Worm (Caenorhabditis elegans) whole organism, young adult: ENCODE results near the gene Y43F4A.1.

ENCODE experiments used
- F49E8.2 ChIP-seq: sonication (generic microtip); optimal IDR thresholded peaks from 3 replicates; lab custom pipeline; 2017; ENCODE audit warnings: missing genetic modification characterization, mild to moderate bottlenecking, missing compliant biosample characterization, antibody characterized with exemption, moderate library complexity; ENCODE audit not compliant: insufficient read depth
- lsl-1 ChIP-seq: fragments of 200-800 bp; sonication (Bioruptor generic); optimal IDR thresholded peaks from 2 replicates; lab custom pipeline; 2018; ENCODE audit warnings: mild to moderate bottlenecking, missing genetic modification characterization, moderate library complexity, missing compliant biosample characterization
- rcor-1 ChIP-seq: fragments of 200-800 bp; sonication (Bioruptor generic); IDR thresholded peaks from 2 replicates; pipeline ENCODE4 v1.3.6; 2022; ENCODE audit warnings: missing genetic modification reagents, missing genetic modification characterization, missing compliant biosample characterization
- sea-2 ChIP-seq: fragments of 200-800 bp; sonication (Bioruptor generic); IDR thresholded peaks from 2 replicates; pipeline ENCODE4 v1.3.6; 2022; ENCODE audit warnings: missing genetic modification characterization, missing compliant biosample characterization

DNA sequence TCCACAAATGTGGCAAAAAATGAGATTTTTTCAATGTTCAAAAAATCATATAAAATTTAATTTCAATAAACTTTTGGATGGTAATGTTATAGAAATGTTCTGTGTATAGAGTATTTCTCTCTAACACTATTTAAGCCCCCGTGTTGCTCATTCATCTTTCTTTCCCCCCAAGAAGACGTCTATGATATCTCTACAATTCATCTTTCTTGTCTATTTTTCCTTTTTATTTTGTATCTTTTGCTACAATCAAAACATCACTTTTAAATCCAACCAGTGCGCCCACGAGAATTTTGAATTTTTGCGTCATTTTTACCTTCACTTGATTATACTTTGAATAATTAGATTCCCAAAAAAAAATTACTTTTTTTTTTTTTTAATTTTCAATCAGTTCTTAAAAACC lies 49.9 kb downstream of the Y43F4A.1 start:
- TF ChIP-seq sea-2 (GFP tag; lab: Robert Waterston, UW), result no peak
- TF ChIP-seq rcor-1, result no peak
- TF ChIP-seq lsl-1 (GFP tag; lab: Kevin White, UChicago), result no peak
- TF ChIP-seq F49E8.2 (tag; lab: Kevin White, UChicago), result no peak
